Worm (Caenorhabditis elegans) whole organism, early embryonic: ENCODE data around the gene fbxb-74.

ENCODE experiments used
- B0310.2 ChIP-seq: sonication (generic microtip); optimal IDR thresholded peaks from 2 replicates; lab custom pipeline; 2016; ENCODE audit warnings: mild to moderate bottlenecking, missing genetic modification characterization, missing compliant biosample characterization
- F13C5.2 ChIP-seq: sonication (generic microtip); optimal IDR thresholded peaks from 2 replicates; lab custom pipeline; 2017; ENCODE audit warnings: mild to moderate bottlenecking, missing genetic modification characterization, inconsistent platforms, missing compliant biosample characterization
- aly-1 ChIP-seq: sonication (generic microtip); optimal IDR thresholded peaks from 2 replicates; lab custom pipeline; 2016; ENCODE audit warnings: missing genetic modification characterization, missing compliant biosample characterization
- ama-1 ChIP-seq: fragments of 150-350 bp; optimal IDR thresholded peaks from 2 replicates; lab custom pipeline; 2014
- ceh-13 ChIP-seq: fragments of 200-800 bp; sonication (Bioruptor generic); optimal IDR thresholded peaks from 2 replicates; lab custom pipeline; 2018; ENCODE audit warnings: mild to moderate bottlenecking, missing genetic modification characterization, missing compliant biosample characterization
- ceh-36 ChIP-seq: sonication (generic microtip); optimal IDR thresholded peaks from 2 replicates; lab custom pipeline; 2016; ENCODE audit warnings: missing genetic modification characterization, inconsistent platforms, missing compliant biosample characterization
- ets-7 ChIP-seq: sonication (generic microtip); optimal IDR thresholded peaks from 2 replicates; lab custom pipeline; 2016; ENCODE audit warnings: missing genotype, missing genetic modification characterization, missing compliant biosample characterization
- flt-1 ChIP-seq: fragments of 200-800 bp; sonication (Bioruptor generic); IDR thresholded peaks from 2 replicates; pipeline ENCODE4 v1.3.6; 2022; ENCODE audit warnings: missing genetic modification characterization, missing compliant biosample characterization
- hmbx-1 ChIP-seq: sonication (generic microtip); optimal IDR thresholded peaks from 2 replicates; lab custom pipeline; 2016; ENCODE audit warnings: mild to moderate bottlenecking, missing genetic modification characterization, missing compliant biosample characterization
- hmg-4 ChIP-seq: fragments of 200-800 bp; sonication (Bioruptor generic); optimal IDR thresholded peaks from 2 replicates; lab custom pipeline; 2018; ENCODE audit warnings: mild to moderate bottlenecking, missing genetic modification characterization, missing compliant biosample characterization
- hnd-1 ChIP-seq: sonication (generic microtip); optimal IDR thresholded peaks from 2 replicates; lab custom pipeline; 2016; ENCODE audit warnings: missing genetic modification characterization, missing compliant biosample characterization
- pes-1 ChIP-seq: fragments of 200-800 bp; sonication (Bioruptor generic); IDR thresholded peaks from 2 replicates; pipeline ENCODE4 v1.3.6; 2022; ENCODE audit warnings: missing genetic modification reagents, missing genetic modification characterization, missing compliant biosample characterization
- scrt-1 ChIP-seq: fragments of 200-800 bp; sonication (Bioruptor generic); IDR thresholded peaks from 2 replicates; pipeline ENCODE4 v1.3.6; 2022; ENCODE audit warnings: missing genetic modification characterization, missing compliant biosample characterization
- sea-1 ChIP-seq: fragments of 200-800 bp; sonication (Bioruptor generic); conservative IDR thresholded peaks from 2 replicates; pipeline ENCODE4 v1.3.6; 2022; ENCODE audit warnings: missing genetic modification characterization, missing compliant biosample characterization
- tbx-11 ChIP-seq: fragments of 200-800 bp; sonication (Bioruptor generic); IDR thresholded peaks from 2 replicates; pipeline ENCODE4 v1.3.6; 2022; ENCODE audit warnings: missing genetic modification characterization, missing compliant biosample characterization
- tbx-37 ChIP-seq: fragments of 200-800 bp; sonication (Bioruptor generic); conservative IDR thresholded peaks from 2 replicates; pipeline ENCODE4 v1.3.6; 2022; ENCODE audit warnings: missing genetic modification reagents, missing genetic modification characterization, missing compliant biosample characterization
- tra-4 ChIP-seq: sonication (generic microtip); optimal IDR thresholded peaks from 2 replicates; lab custom pipeline; 2017; ENCODE audit warnings: missing genetic modification characterization, missing compliant biosample characterization

fbxb-74 gene

DNA sequence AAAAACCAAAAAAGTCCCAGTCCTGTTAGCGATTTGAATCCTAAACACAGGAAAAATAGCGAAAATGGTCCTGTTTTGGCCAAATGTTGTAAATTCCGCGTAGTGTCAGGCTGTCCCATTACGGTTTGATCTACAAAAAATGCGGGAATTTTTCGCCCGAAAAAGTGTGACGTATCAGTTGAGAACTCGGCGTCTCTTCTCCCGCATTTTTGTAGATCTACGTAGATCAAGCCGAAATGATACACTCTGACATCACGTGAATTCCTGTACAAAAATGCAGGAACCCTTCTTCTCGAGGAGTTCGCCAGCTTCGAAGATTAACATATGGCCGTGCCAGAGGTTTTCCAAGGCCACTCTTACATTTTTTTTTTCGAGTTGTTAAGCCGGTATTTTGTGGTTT, 43.5 kb downstream of the fbxb-74 start:
- TF ChIP-seq flt-1 (no peak), hmg-4 (GFP tag; lab: Kevin White, UChicago) (no peak), pes-1 (GFP tag; lab: Robert Waterston, UW) (no peak), scrt-1 (GFP tag; lab: Robert Waterston, UW) (no peak), tra-4 (tag; lab: Kevin White, UChicago) (no peak), aly-1 (no peak), F13C5.2 (tag; lab: Kevin White, UChicago) (no peak), ceh-13 (GFP tag; lab: Kevin White, UChicago) (no peak), sea-1 (no peak)

DNA sequence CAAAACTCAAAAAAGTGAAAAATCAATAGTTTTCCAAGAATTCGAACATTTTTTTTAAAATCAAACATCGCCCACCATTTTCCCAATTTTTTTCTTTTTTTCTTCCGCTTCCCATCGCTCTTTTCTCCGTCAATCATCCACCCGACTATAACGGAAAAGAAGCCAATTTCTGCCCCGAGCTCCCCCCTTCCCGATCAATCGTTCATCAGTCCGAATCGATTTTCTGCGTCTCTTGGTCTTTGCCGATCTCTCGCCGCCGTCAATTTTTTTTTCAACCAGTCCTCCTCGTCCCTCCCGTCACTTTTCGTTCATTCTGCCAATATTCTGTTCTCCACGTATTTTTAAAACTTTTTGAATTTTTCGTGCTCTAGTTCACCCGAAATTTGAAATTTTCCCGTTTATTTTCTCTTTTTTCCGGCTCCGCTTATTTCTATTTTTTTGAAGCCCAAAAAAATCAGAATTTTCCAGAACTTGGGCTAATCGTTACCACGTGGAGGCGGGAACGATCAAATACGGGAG, 45.1 kb downstream of the fbxb-74 start, which contains the start of gene ell-1:
Gene ell-1 (plus strand): TSS at position 469 of the 519 bp plus-strand sequence.
- TF ChIP-seq tbx-37 (GFP tag; lab: Robert Waterston, UW) (no peak), F13C5.2 (tag; lab: Kevin White, UChicago) (no peak), hnd-1 (tag; lab: Kevin White, UChicago) (no peak), aly-1 (no peak), tra-4 (tag; lab: Kevin White, UChicago) (no peak), sea-1 (no peak), ets-7 (tag; lab: Kevin White, UChicago) (no peak), flt-1 (no peak), hmbx-1 (tag; lab: Kevin White, UChicago) (no peak), tbx-11 (no peak), hmg-4 (GFP tag; lab: Kevin White, UChicago) (no peak), ceh-36 (tag; lab: Kevin White, UChicago) (no peak), B0310.2 (no peak), ama-1 (lab: Kevin White, UChicago) (no peak), ceh-13 (GFP tag; lab: Kevin White, UChicago) (no peak)

DNA sequence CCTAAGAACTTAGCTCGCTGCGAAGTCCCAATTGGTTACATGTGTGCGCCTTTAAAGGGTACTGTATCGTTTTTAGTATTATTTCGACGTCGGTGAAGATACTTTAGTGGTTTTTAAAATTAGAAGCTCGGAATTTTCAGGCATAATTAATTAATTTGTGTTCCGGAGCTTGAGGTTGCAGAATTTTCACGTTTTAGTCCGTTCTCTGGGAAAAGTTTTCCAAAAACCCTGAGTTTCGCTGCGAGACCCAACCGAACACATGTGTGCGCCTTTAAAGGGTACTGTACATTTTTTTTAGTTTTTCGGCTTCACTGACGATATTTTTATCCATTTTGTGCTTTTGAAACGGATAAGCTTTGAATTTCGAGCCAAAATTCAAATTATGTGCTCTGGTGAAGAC, 45.6 kb downstream of the fbxb-74 start:
- TF ChIP-seq sea-1 (no peak), tra-4 (tag; lab: Kevin White, UChicago) (no peak), flt-1 (no peak), ceh-13 (GFP tag; lab: Kevin White, UChicago) (no peak), aly-1 (no peak), hnd-1 (tag; lab: Kevin White, UChicago) (no peak), hmbx-1 (tag; lab: Kevin White, UChicago) (no peak), B0310.2 (no peak), hmg-4 (GFP tag; lab: Kevin White, UChicago) (no peak), ceh-36 (tag; lab: Kevin White, UChicago) (no peak), pes-1 (GFP tag; lab: Robert Waterston, UW) (no peak), tbx-37 (GFP tag; lab: Robert Waterston, UW) (no peak), tbx-11 (no peak), ama-1 (lab: Kevin White, UChicago) (no peak), ets-7 (tag; lab: Kevin White, UChicago) (no peak)

DNA sequence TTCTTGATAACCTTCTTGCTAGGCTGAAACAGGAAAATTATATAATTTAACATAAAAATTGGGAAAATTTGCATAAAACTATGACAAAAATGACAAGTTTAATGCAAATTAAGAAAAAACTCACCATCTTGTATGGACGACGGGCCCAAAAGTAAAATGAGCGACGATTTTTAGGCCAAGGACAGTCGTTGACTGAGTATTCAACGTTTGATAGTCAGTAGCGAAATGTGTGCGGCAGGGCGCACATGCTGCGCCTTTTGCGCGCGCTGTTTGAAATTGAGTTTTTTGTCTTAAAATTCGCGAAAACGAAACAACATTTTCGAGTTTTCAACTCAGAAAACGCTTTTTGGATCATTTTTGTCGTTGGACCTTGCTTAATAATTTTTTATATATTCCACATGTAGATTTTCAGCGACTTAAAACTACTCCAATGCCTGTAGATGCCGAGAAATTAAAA, 48.6 kb downstream of the fbxb-74 start, which contains the start of the genes rpl-7A and set-21:
Gene rpl-7A (minus strand): TSS at position 153 of the 457 bp plus-strand sequence.
Gene set-21 (plus strand): TSS at position 407 of the 457 bp plus-strand sequence.
- peak; percentile 52 for TF ChIP-seq flt-1
- TF ChIP-seq F13C5.2 (tag; lab: Kevin White, UChicago) = peak; percentile 86
- TF ChIP-seq aly-1 = no peak
- peak; percentile 18 for TF ChIP-seq B0310.2
- TF ChIP-seq sea-1 = peak; percentile 74; the same call in 1 of the 2 replicates
- TF ChIP-seq ets-7 (tag; lab: Kevin White, UChicago) = no peak
- TF ChIP-seq tra-4 (tag; lab: Kevin White, UChicago) = no peak
- TF ChIP-seq hmbx-1 (tag; lab: Kevin White, UChicago) = no peak
- no peak for TF ChIP-seq ama-1 (lab: Kevin White, UChicago)
- 0 out of 2 replicates have a peak, but pooled peaks have one; percentile 28 for TF ChIP-seq scrt-1 (GFP tag; lab: Robert Waterston, UW)
- no peak for TF ChIP-seq tbx-11
- peak; percentile 51 for TF ChIP-seq tbx-37 (GFP tag; lab: Robert Waterston, UW)
- TF ChIP-seq hnd-1 (tag; lab: Kevin White, UChicago) = no peak
- TF ChIP-seq hmg-4 (GFP tag; lab: Kevin White, UChicago) = peak; percentile 57
- no peak for TF ChIP-seq ceh-36 (tag; lab: Kevin White, UChicago)
- no peak for TF ChIP-seq ceh-13 (GFP tag; lab: Kevin White, UChicago)
- peak; percentile 74 for TF ChIP-seq pes-1 (GFP tag; lab: Robert Waterston, UW)

DNA sequence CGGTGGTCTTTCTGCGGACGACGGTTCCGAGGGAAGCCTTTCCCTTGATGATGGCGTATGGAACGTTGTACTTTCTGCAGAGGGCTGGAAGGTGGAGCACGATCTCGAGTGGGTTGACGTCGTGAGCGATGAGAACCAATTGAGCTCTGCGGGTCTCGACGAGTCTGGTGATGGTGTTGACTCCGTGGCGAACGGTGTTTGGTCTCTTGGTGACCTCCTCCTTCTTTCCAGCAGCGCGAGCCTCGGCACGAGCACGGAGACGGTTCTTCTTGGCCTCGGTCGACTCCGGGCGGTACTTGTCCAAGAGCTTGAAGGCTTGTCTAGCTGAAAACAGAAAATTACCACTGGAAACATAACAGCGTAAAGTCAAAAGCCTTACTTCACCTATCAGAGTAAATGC, 49.7 kb downstream of the fbxb-74 start:
- TF ChIP-seq sea-1 = 0 out of 2 replicates have a peak, but pooled peaks have one; percentile 9

DNA sequence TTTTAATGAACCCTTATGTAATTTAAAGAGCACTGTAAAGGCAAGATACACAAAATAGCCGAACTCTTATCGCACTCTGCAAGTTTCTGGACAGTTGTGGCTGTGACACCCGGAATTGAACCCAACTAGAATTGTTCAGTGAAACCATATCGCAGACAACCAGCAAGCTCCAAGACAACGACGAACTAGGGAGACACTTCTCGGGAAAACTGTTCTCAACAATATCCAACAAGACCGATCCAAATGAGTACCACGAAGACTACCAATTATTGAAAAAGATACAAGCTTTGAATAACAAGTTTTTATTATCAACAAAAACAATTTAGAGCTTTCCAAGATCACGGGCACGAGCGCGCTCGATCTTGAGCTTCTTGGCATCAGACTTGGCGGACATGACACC, 50.2 kb downstream of the fbxb-74 start:
- TF ChIP-seq ama-1 (lab: Kevin White, UChicago) = peak; percentile 2
